Worm (Caenorhabditis elegans) whole organism, L4 larva: Measurements from ENCODE around the gene T05G5.1.

Source experiments
- D1046.2 ChIP-seq: fragments of 200-800 bp; sonication (Bioruptor generic); IDR thresholded peaks from 2 replicates; pipeline ENCODE4 v1.3.6; 2022; ENCODE audit warnings: missing genetic modification characterization, missing compliant biosample characterization
- F10B5.3 ChIP-seq: sonication (generic microtip); optimal IDR thresholded peaks from 2 replicates; lab custom pipeline; 2016; ENCODE audit warnings: mild to moderate bottlenecking, missing genetic modification characterization, missing compliant biosample characterization
- F44E2.7 ChIP-seq: fragments of 200-800 bp; sonication (Bioruptor generic); IDR thresholded peaks from 2 replicates; pipeline ENCODE4 v2.1.2; 2022; ENCODE audit warnings: missing genetic modification characterization, missing compliant biosample characterization
- Y5F2A.4 ChIP-seq: fragments of 200-800 bp; sonication (Bioruptor generic); optimal IDR thresholded peaks from 2 replicates; lab custom pipeline; 2018; ENCODE audit warnings: mild to moderate bottlenecking, missing genetic modification characterization, missing compliant biosample characterization
- Y75B8A.6 ChIP-seq: fragments of 200-800 bp; sonication (Bioruptor generic); IDR thresholded peaks from 2 replicates; pipeline ENCODE4 v1.3.6; 2022; ENCODE audit warnings: missing genetic modification reagents, missing genetic modification characterization, missing compliant biosample characterization
- ZK337.2 ChIP-seq: fragments of 200-800 bp; sonication (Bioruptor generic); IDR thresholded peaks from 2 replicates; pipeline ENCODE4 v1.3.6; 2022; ENCODE audit warnings: missing genetic modification reagents, missing genetic modification characterization, missing compliant biosample characterization
- ZK546.5 ChIP-seq, 2 experiments: sonication (generic microtip); optimal IDR thresholded peaks; 2 replicates each; lab custom pipeline; 2017; ENCODE audit warnings: missing biosample characterization in 2 of 2, missing genetic modification characterization in 2 of 2
- aha-1 ChIP-seq: fragments of 150-350 bp; peaks from one replicate; lab custom pipeline; 2014; ENCODE audit warnings: missing biosample characterization, missing genetic modification characterization
- ceh-20 ChIP-seq: fragments of 200-800 bp; sonication (Bioruptor generic); IDR thresholded peaks from 2 replicates; pipeline ENCODE4 v1.3.6; 2022; ENCODE audit warnings: missing genetic modification reagents, missing genetic modification characterization, missing compliant biosample characterization
- ceh-28 ChIP-seq: fragments of 150-350 bp; optimal IDR thresholded peaks from 2 replicates; lab custom pipeline; 2014; ENCODE audit warnings: missing biosample characterization, missing genetic modification reagents, missing genetic modification characterization
- ceh-32 ChIP-seq: sonication (generic microtip); optimal IDR thresholded peaks from 2 replicates; lab custom pipeline; 2016; ENCODE audit warnings: mild to moderate bottlenecking, missing genetic modification characterization, missing compliant biosample characterization; ENCODE audit not compliant: poor library complexity
- ceh-82 ChIP-seq: sonication (generic microtip); optimal IDR thresholded peaks from 2 replicates; lab custom pipeline; 2017; ENCODE audit warnings: missing biosample characterization, missing genetic modification characterization
- cey-2 ChIP-seq: sonication (generic microtip); optimal IDR thresholded peaks from 3 replicates; lab custom pipeline; 2017; ENCODE audit warnings: missing genetic modification characterization, mild to moderate bottlenecking, missing compliant biosample characterization, antibody characterized with exemption, borderline replicate concordance; ENCODE audit not compliant: insufficient read depth
- ctbp-1 ChIP-seq: fragments of 200-800 bp; sonication (Bioruptor generic); IDR thresholded peaks from 2 replicates; pipeline ENCODE4 v1.3.6; 2022; ENCODE audit warnings: missing genetic modification reagents, missing genetic modification characterization, missing compliant biosample characterization
- daf-12 ChIP-seq: fragments of 150-350 bp; optimal IDR thresholded peaks from 2 replicates; lab custom pipeline; 2014; ENCODE audit warnings: missing biosample characterization, missing genetic modification reagents, missing genetic modification characterization
- daf-8 ChIP-seq: fragments of 200-800 bp; sonication (Bioruptor generic); IDR thresholded peaks from 2 replicates; pipeline ENCODE4 v1.3.6; 2022; ENCODE audit warnings: missing genetic modification characterization, missing compliant biosample characterization
- dmd-6 ChIP-seq: fragments of 200-800 bp; sonication (Bioruptor generic); IDR thresholded peaks from 2 replicates; pipeline ENCODE4 v1.3.6; 2022; ENCODE audit warnings: missing genetic modification reagents, missing genetic modification characterization, missing compliant biosample characterization
- dpl-1 ChIP-seq: fragments of 150-350 bp; optimal IDR thresholded peaks from 2 replicates; lab custom pipeline; 2014; ENCODE audit warnings: missing biosample characterization, missing genetic modification reagents, missing genetic modification characterization
- dve-1 ChIP-seq: sonication (generic microtip); optimal IDR thresholded peaks from 2 replicates; lab custom pipeline; 2017; ENCODE audit warnings: antibody characterized with exemption, mild to moderate bottlenecking, missing genetic modification characterization, missing compliant biosample characterization; ENCODE audit not compliant: insufficient read depth
- egl-43 ChIP-seq: fragments of 200-800 bp; sonication (Bioruptor generic); IDR thresholded peaks from 2 replicates; pipeline ENCODE4 v1.3.6; 2022; ENCODE audit warnings: missing genetic modification reagents, missing genetic modification characterization, missing compliant biosample characterization
- fkh-10 ChIP-seq: fragments of 150-350 bp; optimal IDR thresholded peaks from 2 replicates; lab custom pipeline; 2014; ENCODE audit warnings: missing biosample characterization, missing genetic modification reagents, missing genetic modification characterization
- fos-1 ChIP-seq: fragments of 150-350 bp; optimal IDR thresholded peaks from 2 replicates; lab custom pipeline; 2014; ENCODE audit warnings: missing biosample characterization, missing genetic modification characterization
- hlh-11 ChIP-seq: fragments of 200-800 bp; sonication (Bioruptor generic); optimal IDR thresholded peaks from 2 replicates; lab custom pipeline; 2018; ENCODE audit warnings: mild to moderate bottlenecking, missing genetic modification characterization, missing compliant biosample characterization
- jun-1 ChIP-seq: fragments of 150-350 bp; optimal IDR thresholded peaks from 2 replicates; lab custom pipeline; 2014; ENCODE audit warnings: missing biosample characterization, missing genetic modification reagents, missing genetic modification characterization
- lin-1 ChIP-seq: fragments of 200-800 bp; sonication (Bioruptor generic); IDR thresholded peaks from 2 replicates; pipeline ENCODE4 v1.3.6; 2022; ENCODE audit warnings: missing genetic modification reagents, missing genetic modification characterization, missing compliant biosample characterization
- lin-13 ChIP-seq: fragments of 150-350 bp; optimal IDR thresholded peaks from 2 replicates; lab custom pipeline; 2014; ENCODE audit warnings: missing biosample characterization, missing genetic modification reagents, missing genetic modification characterization
- lir-3 ChIP-seq: sonication (generic microtip); optimal IDR thresholded peaks from 2 replicates; lab custom pipeline; 2016; ENCODE audit warnings: mild to moderate bottlenecking, missing genetic modification characterization, missing compliant biosample characterization
- madf-9 ChIP-seq: fragments of 200-800 bp; sonication (Bioruptor generic); conservative IDR thresholded peaks from 2 replicates; pipeline ENCODE4 v1.3.6; 2022; ENCODE audit warnings: missing genetic modification reagents, missing genetic modification characterization, missing compliant biosample characterization
- mdt-29 ChIP-seq: fragments of 200-800 bp; sonication (Bioruptor generic); IDR thresholded peaks from 2 replicates; pipeline ENCODE4 v1.3.6; 2022; ENCODE audit warnings: missing genetic modification reagents, missing genetic modification characterization, missing compliant biosample characterization
- mxl-3 ChIP-seq: fragments of 200-800 bp; sonication (Bioruptor generic); optimal IDR thresholded peaks from 2 replicates; lab custom pipeline; 2018; ENCODE audit warnings: mild to moderate bottlenecking, missing genetic modification characterization, missing compliant biosample characterization
- nhr-10 ChIP-seq: fragments of 150-350 bp; optimal IDR thresholded peaks from 2 replicates; lab custom pipeline; 2014; ENCODE audit warnings: missing biosample characterization, missing genetic modification characterization
- nhr-102 ChIP-seq: sonication (generic microtip); optimal IDR thresholded peaks from 2 replicates; lab custom pipeline; 2016; ENCODE audit warnings: mild to moderate bottlenecking, missing genetic modification characterization, moderate library complexity, missing compliant biosample characterization
- nhr-25 ChIP-seq: sonication (generic microtip); optimal IDR thresholded peaks from 2 replicates; lab custom pipeline; 2017; ENCODE audit warnings: missing genetic modification characterization, mild to moderate bottlenecking, missing compliant biosample characterization, antibody characterized with exemption, moderate library complexity, borderline replicate concordance; ENCODE audit not compliant: insufficient read depth
- nhr-28 ChIP-seq: fragments of 150-350 bp; optimal IDR thresholded peaks from 2 replicates; lab custom pipeline; 2014; ENCODE audit warnings: missing biosample characterization, missing genetic modification characterization
- nhr-41 ChIP-seq: fragments of 200-800 bp; sonication (Bioruptor generic); IDR thresholded peaks from 2 replicates; pipeline ENCODE4 v1.3.6; 2022; ENCODE audit warnings: missing genetic modification reagents, missing genetic modification characterization, missing compliant biosample characterization
- nhr-42 ChIP-seq: fragments of 200-800 bp; sonication (Bioruptor generic); IDR thresholded peaks from 2 replicates; pipeline ENCODE4 v1.3.6; 2022; ENCODE audit warnings: missing genetic modification characterization, missing compliant biosample characterization
- nhr-76 ChIP-seq: fragments of 150-350 bp; optimal IDR thresholded peaks from 2 replicates; lab custom pipeline; 2014; ENCODE audit warnings: missing biosample characterization, missing genetic modification characterization
- pha-4 ChIP-seq, 2 experiments: fragments of 150-350 bp in 1 of 2; fragments of 200-800 bp in 1 of 2; sonication (Bioruptor generic) in 1 of 2; IDR thresholded peaks in 1 of 2; optimal IDR thresholded peaks in 1 of 2; 2 replicates each; pipeline versions ENCODE4 v1.3.6 to Lab custom; 2014 to 2022; ENCODE audit warnings: missing genetic modification characterization in 2 of 2, missing genetic modification reagents in 2 of 2, missing biosample characterization in 1 of 2, missing compliant biosample characterization in 1 of 2
- pqm-1 ChIP-seq: sonication (generic microtip); optimal IDR thresholded peaks from 2 replicates; lab custom pipeline; 2017; ENCODE audit warnings: missing biosample characterization, missing genetic modification characterization
- sdz-12 ChIP-seq: fragments of 200-800 bp; sonication (Bioruptor generic); optimal IDR thresholded peaks from 2 replicates; lab custom pipeline; 2018; ENCODE audit warnings: mild to moderate bottlenecking, missing genetic modification characterization, missing compliant biosample characterization
- snpc-1.2 ChIP-seq: fragments of 200-800 bp; sonication (Bioruptor generic); IDR thresholded peaks from 2 replicates; pipeline ENCODE4 v1.3.6; 2022; ENCODE audit warnings: missing genetic modification reagents, missing genetic modification characterization, missing compliant biosample characterization
- snpc-4 ChIP-seq: fragments of 150-350 bp; optimal IDR thresholded peaks from 2 replicates; lab custom pipeline; 2014; ENCODE audit warnings: missing biosample characterization, missing genetic modification characterization
- tra-1 ChIP-seq: fragments of 200-800 bp; sonication (Bioruptor generic); IDR thresholded peaks from 2 replicates; pipeline ENCODE4 v1.3.6; 2022; ENCODE audit warnings: missing genetic modification reagents, missing genetic modification characterization, missing compliant biosample characterization
- unc-39 ChIP-seq: sonication (generic microtip); optimal IDR thresholded peaks from 2 replicates; lab custom pipeline; 2017; ENCODE audit warnings: missing biosample characterization, missing genetic modification characterization
- vab-7 ChIP-seq: fragments of 200-800 bp; sonication (Bioruptor generic); IDR thresholded peaks from 2 replicates; pipeline ENCODE4 v1.3.6; 2022; ENCODE audit warnings: missing genetic modification reagents, missing genetic modification characterization, missing compliant biosample characterization
- zfp-3 ChIP-seq: fragments of 200-800 bp; sonication (Bioruptor generic); conservative IDR thresholded peaks from 2 replicates; pipeline ENCODE4 v1.3.6; 2022; ENCODE audit warnings: missing genetic modification reagents, missing genetic modification characterization, missing compliant biosample characterization

Gene T05G5.1

DNA sequence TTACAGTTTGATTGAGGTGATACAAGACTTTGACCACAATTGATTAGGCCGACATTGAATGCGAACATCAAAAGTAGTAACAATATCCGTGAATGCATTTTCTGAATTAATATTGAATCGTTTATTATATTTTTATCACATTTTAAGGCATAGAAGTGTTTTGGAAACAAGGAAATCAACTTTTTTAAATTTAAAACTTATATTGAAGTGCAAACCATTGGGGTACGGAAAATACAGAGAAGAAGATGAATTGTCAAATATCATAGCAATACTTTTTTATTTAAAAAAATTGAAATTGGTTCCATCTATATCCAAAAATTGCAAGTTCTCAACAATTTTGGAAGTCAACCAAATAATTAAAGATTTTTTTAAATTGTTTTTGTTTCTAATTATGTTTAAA, at the start of gene T05G5.1:
Gene T05G5.1, minus strand, starts transcription at position 101 of the 400 bp plus-strand sequence.
- TF ChIP-seq egl-43 (GFP tag; lab: Robert Waterston, UW): no peak
- TF ChIP-seq Y75B8A.6: no peak
- no peak for TF ChIP-seq dpl-1
- no peak for TF ChIP-seq F44E2.7 (GFP tag; lab: Robert Waterston, UW)
- TF ChIP-seq Y5F2A.4 (GFP tag; lab: Kevin White, UChicago): no peak
- TF ChIP-seq jun-1 (tag; lab: Kevin White, UChicago): no peak
- no peak for TF ChIP-seq nhr-76 (tag; lab: Kevin White, UChicago)
- no peak for TF ChIP-seq lin-13
- no peak for TF ChIP-seq D1046.2
- no peak for TF ChIP-seq hlh-11
- TF ChIP-seq tra-1: no peak
- no peak for TF ChIP-seq F10B5.3 (tag; lab: Kevin White, UChicago)
- no peak for TF ChIP-seq cey-2 (tag; lab: Kevin White, UChicago)
- TF ChIP-seq ceh-82 (tag; lab: Kevin White, UChicago): no peak
- no peak for TF ChIP-seq dmd-6 (GFP tag; lab: Robert Waterston, UW)
- TF ChIP-seq aha-1: no peak
- TF ChIP-seq nhr-41: no peak
- no peak for TF ChIP-seq nhr-10 (tag; lab: Kevin White, UChicago)

ce11 chrIII:9789607-9790073, 46.5 kb upstream of the T05G5.1 start, which contains the start of gene R10E11.5:
R10E11.5 (minus strand) TSS chrIII:9789657.
- TF ChIP-seq ceh-32 (tag; lab: Kevin White, UChicago): no peak
- no peak for TF ChIP-seq daf-8 (GFP tag; lab: Robert Waterston, UW)
- no peak for TF ChIP-seq nhr-28 (tag; lab: Kevin White, UChicago)
- TF ChIP-seq lir-3: no peak
- no peak for TF ChIP-seq nhr-25 (tag; lab: Kevin White, UChicago)
- TF ChIP-seq, all 104 proteins: peak for 0

ce11 chrIII:9789083-9789482, 45.9 kb upstream of the T05G5.1 start:
- TF ChIP-seq snpc-4 (tag; lab: Kevin White, UChicago) (no peak), madf-9 (GFP tag; lab: Robert Waterston, UW) (no peak), ZK337.2 (no peak), nhr-42 (GFP tag; lab: Robert Waterston, UW) (no peak), lir-3 (no peak), nhr-25 (tag; lab: Kevin White, UChicago) (no peak), unc-39 (tag; lab: Kevin White, UChicago) (no peak), ctbp-1 (no peak), vab-7 (no peak), dve-1 (tag; lab: Kevin White, UChicago) (no peak), mdt-29 (no peak), dmd-6 (GFP tag; lab: Robert Waterston, UW) (no peak)
- TF ChIP-seq, all 104 proteins: peak for 0

ce11 chrIII:9786776-9787175, 43.6 kb upstream of the T05G5.1 start:
- TF ChIP-seq snpc-4 (tag; lab: Kevin White, UChicago) (no peak), mxl-3 (GFP tag; lab: Kevin White, UChicago) (no peak), snpc-1.2 (GFP tag; lab: Robert Waterston, UW) (no peak), ceh-20 (no peak), nhr-102 (no peak), fos-1 (tag; lab: Kevin White, UChicago) (no peak), egl-43 (GFP tag; lab: Robert Waterston, UW) (no peak), Y5F2A.4 (GFP tag; lab: Kevin White, UChicago) (no peak), pha-4 (GFP tag; IDR thresholded peaks at IDR 0.05; lab: Robert Waterston, UW) (no peak), pha-4 (tag; optimal IDR thresholded peaks at IDR 0.05; lab: Kevin White, UChicago) (no peak), nhr-10 (tag; lab: Kevin White, UChicago) (no peak), daf-12 (no peak), ZK546.5 (tag; optimal IDR thresholded peaks at IDR 0.05; lab: Kevin White, UChicago) (no peak), daf-8 (GFP tag; lab: Robert Waterston, UW) (no peak), ceh-28 (tag; lab: Kevin White, UChicago) (no peak), zfp-3 (GFP tag; lab: Robert Waterston, UW) (no peak), aha-1 (no peak), dmd-6 (GFP tag; lab: Robert Waterston, UW) (peak; percentile 74), fkh-10 (GFP tag; lab: Kevin White, UChicago) (no peak), D1046.2 (no peak), pqm-1 (tag; lab: Kevin White, UChicago) (peak; percentile 88), lin-1 (no peak), sdz-12 (GFP tag; lab: Kevin White, UChicago) (no peak)
